Worm (Caenorhabditis elegans) whole organism, L4/young adult: ENCODE data around the gene spe-10.

Experiments
- W03F9.2 ChIP-seq: fragments of 150-350 bp; optimal IDR thresholded peaks from 2 replicates; lab custom pipeline; 2014; ENCODE audit warnings: missing biosample characterization, missing genetic modification characterization
- dao-5 ChIP-seq: sonication (generic microtip); optimal IDR thresholded peaks from 2 replicates; lab custom pipeline; 2016; ENCODE audit warnings: missing genotype, missing genetic modification characterization, moderate library complexity, missing compliant biosample characterization
- him-1 ChIP-seq: sonication (generic microtip); optimal IDR thresholded peaks from 2 replicates; lab custom pipeline; 2016; ENCODE audit warnings: missing genotype, missing genetic modification reagents, missing genetic modification characterization, missing compliant biosample characterization

Gene spe-10

ce11 chrV:10368256-10368655 lies 15.8 kb upstream of the spe-10 start, which contains the start of gene sri-20:
Gene sri-20, plus strand, starts transcription at chrV:10368556.
- TF ChIP-seq W03F9.2 (tag; lab: Kevin White, UChicago) = no peak
- no peak for TF ChIP-seq dao-5 (tag; lab: Kevin White, UChicago)
- TF ChIP-seq him-1 (tag; lab: Kevin White, UChicago) = no peak

- TF ChIP-seq W03F9.2 (tag; lab: Kevin White, UChicago) (no peak), him-1 (tag; lab: Kevin White, UChicago) (no peak), dao-5 (tag; lab: Kevin White, UChicago) (no peak)
These were observed 12.9 kb upstream of the spe-10 start for ce11 chrV:10371177-10371576.

ce11 chrV:10371951-10372350 lies 12.1 kb upstream of the spe-10 start, which contains the start of gene ugt-49:
Gene ugt-49, plus strand, starts transcription at chrV:10372321.
- TF ChIP-seq dao-5 (tag; lab: Kevin White, UChicago) = no peak
- no peak for TF ChIP-seq him-1 (tag; lab: Kevin White, UChicago)
- TF ChIP-seq W03F9.2 (tag; lab: Kevin White, UChicago) = no peak

ce11 chrV:10379293-10379692 lies 4.8 kb upstream of the spe-10 start, which contains the start of gene AC3.12:
Gene AC3.12, minus strand, starts transcription at chrV:10379393.
- TF ChIP-seq him-1 (tag; lab: Kevin White, UChicago) = no peak
- no peak for TF ChIP-seq W03F9.2 (tag; lab: Kevin White, UChicago)
- TF ChIP-seq dao-5 (tag; lab: Kevin White, UChicago) = no peak

- TF ChIP-seq him-1 (tag; lab: Kevin White, UChicago) (no peak), dao-5 (tag; lab: Kevin White, UChicago) (no peak), W03F9.2 (tag; lab: Kevin White, UChicago) (no peak)
These were observed 4.3 kb upstream of the spe-10 start for ce11 chrV:10379761-10380160.

ce11 chrV:10381726-10382125 lies 2.3 kb upstream of the spe-10 start, which contains the start of gene abu-1:
Gene abu-1, minus strand, starts transcription at chrV:10381826.
- TF ChIP-seq W03F9.2 (tag; lab: Kevin White, UChicago) = no peak
- TF ChIP-seq dao-5 (tag; lab: Kevin White, UChicago) = no peak
- TF ChIP-seq him-1 (tag; lab: Kevin White, UChicago) = no peak

- TF ChIP-seq dao-5 (tag; lab: Kevin White, UChicago) (no peak), W03F9.2 (tag; lab: Kevin White, UChicago) (no peak), him-1 (tag; lab: Kevin White, UChicago) (no peak)
These were observed 1.9 kb upstream of the spe-10 start, which contains the start of gene pqn-2 for ce11 chrV:10382142-10382541. Gene pqn-2, plus strand, starts transcription at chrV:10382442.

ce11 chrV:10387412-10387811 lies 3.4 kb downstream of the spe-10 start:
- no peak for TF ChIP-seq dao-5 (tag; lab: Kevin White, UChicago)
- no peak for TF ChIP-seq him-1 (tag; lab: Kevin White, UChicago)
- TF ChIP-seq W03F9.2 (tag; lab: Kevin White, UChicago) = no peak

- no peak for TF ChIP-seq dao-5 (tag; lab: Kevin White, UChicago)
- no peak for TF ChIP-seq him-1 (tag; lab: Kevin White, UChicago)
- TF ChIP-seq W03F9.2 (tag; lab: Kevin White, UChicago) = no peak
These were observed 4.3 kb downstream of the spe-10 start, which contains the start of gene AC3.5 for ce11 chrV:10388318-10388717. Gene AC3.5, plus strand, starts transcription at chrV:10388527.

ce11 chrV:10393708-10394107 lies 9.7 kb downstream of the spe-10 start:
- no peak for TF ChIP-seq W03F9.2 (tag; lab: Kevin White, UChicago)
- TF ChIP-seq dao-5 (tag; lab: Kevin White, UChicago) = no peak
- no peak for TF ChIP-seq him-1 (tag; lab: Kevin White, UChicago)

ce11 chrV:10395173-10395766 lies 11.2 kb downstream of the spe-10 start, which contains the start of the genes col-151 and ugt-1:
Gene col-151, minus strand, starts transcription at chrV:10395223.
Gene ugt-1, plus strand, starts transcription at chrV:10395663.
- no peak for TF ChIP-seq W03F9.2 (tag; lab: Kevin White, UChicago)
- no peak for TF ChIP-seq him-1 (tag; lab: Kevin White, UChicago)
- TF ChIP-seq dao-5 (tag; lab: Kevin White, UChicago) = no peak

ce11 chrV:10398431-10398830 lies 14.4 kb downstream of the spe-10 start, which contains the start of gene ugt-2:
Gene ugt-2, plus strand, starts transcription at chrV:10398801.
- no peak for TF ChIP-seq dao-5 (tag; lab: Kevin White, UChicago)
- no peak for TF ChIP-seq W03F9.2 (tag; lab: Kevin White, UChicago)
- TF ChIP-seq him-1 (tag; lab: Kevin White, UChicago) = no peak

- TF ChIP-seq dao-5 (tag; lab: Kevin White, UChicago) (no peak), W03F9.2 (tag; lab: Kevin White, UChicago) (no peak)
These were observed 15.2 kb downstream of the spe-10 start for ce11 chrV:10399290-10399689.

- TF ChIP-seq him-1 (tag; lab: Kevin White, UChicago) (no peak), W03F9.2 (tag; lab: Kevin White, UChicago) (no peak), dao-5 (tag; lab: Kevin White, UChicago) (no peak)
These were observed 18.8 kb downstream of the spe-10 start, which contains the start of gene F15H10.8 for ce11 chrV:10402804-10403203. Gene F15H10.8, minus strand, starts transcription at chrV:10402904.
